Worm (Caenorhabditis elegans) whole organism, L4 larva: ENCODE measurements around the gene Y56A3A.41.

ENCODE experiments used
- F37D6.2 ChIP-seq: sonication (generic microtip); optimal IDR thresholded peaks from 2 replicates; lab custom pipeline; 2016; ENCODE audit warnings: mild to moderate bottlenecking, missing genetic modification characterization, missing compliant biosample characterization
- F44E2.7 ChIP-seq: fragments of 200-800 bp; sonication (Bioruptor generic); IDR thresholded peaks from 2 replicates; pipeline ENCODE4 v2.1.2; 2022; ENCODE audit warnings: missing genetic modification characterization, missing compliant biosample characterization
- T26A8.4 ChIP-seq: fragments of 200-800 bp; sonication (Bioruptor generic); IDR thresholded peaks from 2 replicates; pipeline ENCODE4 v1.3.6; 2022; ENCODE audit warnings: missing genetic modification characterization, missing compliant biosample characterization
- Y105C5A.15 ChIP-seq: fragments of 200-800 bp; sonication (Bioruptor generic); IDR thresholded peaks from 2 replicates; pipeline ENCODE4 v1.3.6; 2022; ENCODE audit warnings: missing genetic modification characterization, missing compliant biosample characterization
- ama-1 ChIP-seq: fragments of 150-350 bp; optimal IDR thresholded peaks from 2 replicates; lab custom pipeline; 2014; ENCODE audit warnings: inconsistent platforms, mixed read lengths
- arid-1 ChIP-seq: fragments of 200-800 bp; sonication (Bioruptor generic); conservative IDR thresholded peaks from 2 replicates; pipeline ENCODE4 v1.3.6; 2022; ENCODE audit warnings: missing genetic modification reagents, missing genetic modification characterization, missing compliant biosample characterization
- ceh-32 ChIP-seq: sonication (generic microtip); optimal IDR thresholded peaks from 2 replicates; lab custom pipeline; 2016; ENCODE audit warnings: mild to moderate bottlenecking, missing genetic modification characterization, missing compliant biosample characterization; ENCODE audit not compliant: poor library complexity
- ceh-44 ChIP-seq: fragments of 200-800 bp; sonication (Bioruptor generic); IDR thresholded peaks from 2 replicates; pipeline ENCODE4 v1.3.6; 2022; ENCODE audit warnings: missing genetic modification reagents, missing genetic modification characterization, missing compliant biosample characterization
- daf-16 ChIP-seq, 3 experiments: sonication (generic microtip); optimal IDR thresholded peaks; 2 replicates each; lab custom pipeline; 2016 to 2017; ENCODE audit warnings: missing genetic modification characterization in 3 of 3, missing genetic modification reagents in 3 of 3, mild to moderate bottlenecking in 2 of 3, missing compliant biosample characterization in 2 of 3, missing biosample characterization in 1 of 3, moderate library complexity in 1 of 3
- daf-8 ChIP-seq: fragments of 200-800 bp; sonication (Bioruptor generic); IDR thresholded peaks from 2 replicates; pipeline ENCODE4 v1.3.6; 2022; ENCODE audit warnings: missing genetic modification characterization, missing compliant biosample characterization
- dmd-6 ChIP-seq: fragments of 200-800 bp; sonication (Bioruptor generic); IDR thresholded peaks from 2 replicates; pipeline ENCODE4 v1.3.6; 2022; ENCODE audit warnings: missing genetic modification reagents, missing genetic modification characterization, missing compliant biosample characterization
- dmd-8 ChIP-seq: fragments of 200-800 bp; sonication (Bioruptor generic); IDR thresholded peaks from 2 replicates; pipeline ENCODE4 v1.3.6; 2022; ENCODE audit warnings: missing genetic modification characterization, missing compliant biosample characterization
- dmd-9 ChIP-seq: fragments of 200-800 bp; sonication (Bioruptor generic); IDR thresholded peaks from 2 replicates; pipeline ENCODE4 v1.3.6; 2022; ENCODE audit warnings: missing genetic modification reagents, missing genetic modification characterization, missing compliant biosample characterization
- egl-43 ChIP-seq: fragments of 200-800 bp; sonication (Bioruptor generic); IDR thresholded peaks from 2 replicates; pipeline ENCODE4 v1.3.6; 2022; ENCODE audit warnings: missing genetic modification reagents, missing genetic modification characterization, missing compliant biosample characterization
- gei-8 ChIP-seq: fragments of 200-800 bp; sonication (Bioruptor generic); optimal IDR thresholded peaks from 2 replicates; lab custom pipeline; 2018; ENCODE audit warnings: mild to moderate bottlenecking, missing genetic modification characterization, missing compliant biosample characterization
- hlh-11 ChIP-seq: fragments of 200-800 bp; sonication (Bioruptor generic); optimal IDR thresholded peaks from 2 replicates; lab custom pipeline; 2018; ENCODE audit warnings: mild to moderate bottlenecking, missing genetic modification characterization, missing compliant biosample characterization
- hlh-30 ChIP-seq: sonication (generic microtip); optimal IDR thresholded peaks from 2 replicates; lab custom pipeline; 2017; ENCODE audit warnings: antibody characterized with exemption, mild to moderate bottlenecking, missing genetic modification characterization, missing compliant biosample characterization; ENCODE audit not compliant: insufficient read depth
- lin-13 ChIP-seq: fragments of 150-350 bp; optimal IDR thresholded peaks from 2 replicates; lab custom pipeline; 2014; ENCODE audit warnings: missing biosample characterization, missing genetic modification reagents, missing genetic modification characterization
- lin-15B ChIP-seq: fragments of 150-350 bp; sonication (generic microtip); optimal IDR thresholded peaks from 3 replicates; lab custom pipeline; 2014; ENCODE audit warnings: missing biosample characterization, missing genetic modification characterization
- lir-3 ChIP-seq: sonication (generic microtip); optimal IDR thresholded peaks from 2 replicates; lab custom pipeline; 2016; ENCODE audit warnings: mild to moderate bottlenecking, missing genetic modification characterization, missing compliant biosample characterization
- lsy-2 ChIP-seq, 2 experiments: fragments of 150-350 bp in 1 of 2; sonication (generic microtip) in 1 of 2; optimal IDR thresholded peaks; 2 replicates each; lab custom pipeline; 2014 to 2017; ENCODE audit warnings: missing biosample characterization in 2 of 2, missing genetic modification characterization in 2 of 2
- mdt-29 ChIP-seq: fragments of 200-800 bp; sonication (Bioruptor generic); IDR thresholded peaks from 2 replicates; pipeline ENCODE4 v1.3.6; 2022; ENCODE audit warnings: missing genetic modification reagents, missing genetic modification characterization, missing compliant biosample characterization
- mep-1 ChIP-seq: fragments of 150-350 bp; sonication (generic microtip); optimal IDR thresholded peaks from 3 replicates; lab custom pipeline; 2014; ENCODE audit warnings: missing biosample characterization, missing genetic modification characterization
- mes-2 ChIP-seq: sonication (generic microtip); optimal IDR thresholded peaks from 2 replicates; lab custom pipeline; 2016; ENCODE audit warnings: missing genotype, mild to moderate bottlenecking, missing genetic modification characterization, missing compliant biosample characterization; ENCODE audit not compliant: poor library complexity, severe bottlenecking
- mxl-3 ChIP-seq: fragments of 200-800 bp; sonication (Bioruptor generic); optimal IDR thresholded peaks from 2 replicates; lab custom pipeline; 2018; ENCODE audit warnings: mild to moderate bottlenecking, missing genetic modification characterization, missing compliant biosample characterization
- nhr-25 ChIP-seq: sonication (generic microtip); optimal IDR thresholded peaks from 2 replicates; lab custom pipeline; 2017; ENCODE audit warnings: missing genetic modification characterization, mild to moderate bottlenecking, missing compliant biosample characterization, antibody characterized with exemption, moderate library complexity, borderline replicate concordance; ENCODE audit not compliant: insufficient read depth
- nhr-41 ChIP-seq: fragments of 200-800 bp; sonication (Bioruptor generic); IDR thresholded peaks from 2 replicates; pipeline ENCODE4 v1.3.6; 2022; ENCODE audit warnings: missing genetic modification reagents, missing genetic modification characterization, missing compliant biosample characterization
- nhr-42 ChIP-seq: fragments of 200-800 bp; sonication (Bioruptor generic); IDR thresholded peaks from 2 replicates; pipeline ENCODE4 v1.3.6; 2022; ENCODE audit warnings: missing genetic modification characterization, missing compliant biosample characterization
- nhr-76 ChIP-seq: fragments of 150-350 bp; optimal IDR thresholded peaks from 2 replicates; lab custom pipeline; 2014; ENCODE audit warnings: missing biosample characterization, missing genetic modification characterization
- pqm-1 ChIP-seq: sonication (generic microtip); optimal IDR thresholded peaks from 2 replicates; lab custom pipeline; 2017; ENCODE audit warnings: missing biosample characterization, missing genetic modification characterization
- rbr-2 ChIP-seq: sonication (generic microtip); optimal IDR thresholded peaks from 2 replicates; lab custom pipeline; 2016; ENCODE audit warnings: missing genotype, missing genetic modification characterization, missing compliant biosample characterization
- set-16 ChIP-seq: fragments of 200-800 bp; sonication (Bioruptor generic); IDR thresholded peaks from 2 replicates; pipeline ENCODE4 v1.3.6; 2022; ENCODE audit warnings: missing genetic modification reagents, missing genetic modification characterization, missing compliant biosample characterization
- unc-62 ChIP-seq, 3 experiments: fragments of 150-350 bp in 1 of 3; sonication (generic microtip); optimal IDR thresholded peaks in 2 of 3; peaks in 1 of 3; 1 replicate in 1 of 3; 2 replicates in 2 of 3; lab custom pipeline; 2014 to 2017; ENCODE audit warnings: missing biosample characterization in 3 of 3, missing genetic modification characterization in 3 of 3, missing genetic modification reagents in 3 of 3, missing genotype in 1 of 3
- vab-7 ChIP-seq: fragments of 200-800 bp; sonication (Bioruptor generic); IDR thresholded peaks from 2 replicates; pipeline ENCODE4 v1.3.6; 2022; ENCODE audit warnings: missing genetic modification reagents, missing genetic modification characterization, missing compliant biosample characterization
- zag-1 ChIP-seq: fragments of 150-350 bp; optimal IDR thresholded peaks from 2 replicates; lab custom pipeline; 2014; ENCODE audit warnings: missing biosample characterization, missing genetic modification characterization
- zfp-3 ChIP-seq: fragments of 200-800 bp; sonication (Bioruptor generic); conservative IDR thresholded peaks from 2 replicates; pipeline ENCODE4 v1.3.6; 2022; ENCODE audit warnings: missing genetic modification reagents, missing genetic modification characterization, missing compliant biosample characterization

Y56A3A.41 gene

DNA sequence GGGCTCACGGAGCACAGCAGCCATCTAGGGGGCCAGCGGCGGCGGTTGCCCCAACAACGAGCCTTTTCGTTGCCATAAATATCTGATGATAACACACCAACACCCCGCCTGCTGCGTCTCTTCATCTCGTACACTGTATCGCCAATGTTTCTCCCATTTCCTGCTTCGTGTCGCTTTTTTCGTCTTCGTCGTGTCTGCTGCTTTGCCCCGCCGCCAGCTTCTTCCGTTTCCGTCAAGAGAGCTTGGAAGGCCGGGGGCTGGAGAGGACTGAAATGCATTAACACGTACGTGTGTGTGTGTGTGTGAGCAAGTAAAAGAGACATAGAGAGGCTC, 43.1 kb upstream of the Y56A3A.41 start (continued):
- no peak for TF ChIP-seq lir-3 (tag; lab: Kevin White, UChicago)
- no peak for TF ChIP-seq dmd-9 (GFP tag; lab: Robert Waterston, UW)
- no peak for TF ChIP-seq dmd-8 (GFP tag; lab: Robert Waterston, UW)
- 0 out of 2 replicates have a peak, but pooled peaks have one; percentile 33 for TF ChIP-seq vab-7 (GFP tag; lab: Robert Waterston, UW)
- peak; percentile 50 for TF ChIP-seq set-16 (GFP tag; lab: Robert Waterston, UW)
- no peak for TF ChIP-seq lin-15B (tag; lab: Kevin White, UChicago)
- no peak for TF ChIP-seq dmd-6 (GFP tag; lab: Robert Waterston, UW)
- no peak for TF ChIP-seq F44E2.7
- no peak for TF ChIP-seq nhr-42 (GFP tag; lab: Robert Waterston, UW)
- TF ChIP-seq rbr-2 (tag; lab: Kevin White, UChicago) = peak; percentile 47
- peak; percentile 6 for TF ChIP-seq F37D6.2 (tag; lab: Kevin White, UChicago)
- TF ChIP-seq mep-1 (tag; lab: Kevin White, UChicago) = no peak
- no peak for TF ChIP-seq daf-8 (GFP tag; lab: Robert Waterston, UW)
- TF ChIP-seq ceh-32 (tag; lab: Kevin White, UChicago) = no peak
- TF ChIP-seq ceh-44 (GFP tag; lab: Robert Waterston, UW) = no peak
- no peak for TF ChIP-seq gei-8
- no peak for TF ChIP-seq nhr-41 (GFP tag; lab: Robert Waterston, UW)
- peak in 1 of 2 experiments; percentile 42 for TF ChIP-seq lsy-2 (tag; optimal IDR thresholded peaks at IDR 0.05; lab: Kevin White, UChicago)
- no peak for TF ChIP-seq ama-1 (lab: Kevin White, UChicago)
- TF ChIP-seq zag-1 (tag; lab: Kevin White, UChicago) = no peak
- no peak for TF ChIP-seq arid-1 (GFP tag; lab: Robert Waterston, UW)
- TF ChIP-seq mdt-29 (GFP tag; lab: Robert Waterston, UW) = 0 out of 2 replicates have a peak, but pooled peaks have one; percentile 7
- TF ChIP-seq pqm-1 (tag; lab: Kevin White, UChicago) = no peak
- no peak for TF ChIP-seq mes-2
- no peak for TF ChIP-seq nhr-25

DNA sequence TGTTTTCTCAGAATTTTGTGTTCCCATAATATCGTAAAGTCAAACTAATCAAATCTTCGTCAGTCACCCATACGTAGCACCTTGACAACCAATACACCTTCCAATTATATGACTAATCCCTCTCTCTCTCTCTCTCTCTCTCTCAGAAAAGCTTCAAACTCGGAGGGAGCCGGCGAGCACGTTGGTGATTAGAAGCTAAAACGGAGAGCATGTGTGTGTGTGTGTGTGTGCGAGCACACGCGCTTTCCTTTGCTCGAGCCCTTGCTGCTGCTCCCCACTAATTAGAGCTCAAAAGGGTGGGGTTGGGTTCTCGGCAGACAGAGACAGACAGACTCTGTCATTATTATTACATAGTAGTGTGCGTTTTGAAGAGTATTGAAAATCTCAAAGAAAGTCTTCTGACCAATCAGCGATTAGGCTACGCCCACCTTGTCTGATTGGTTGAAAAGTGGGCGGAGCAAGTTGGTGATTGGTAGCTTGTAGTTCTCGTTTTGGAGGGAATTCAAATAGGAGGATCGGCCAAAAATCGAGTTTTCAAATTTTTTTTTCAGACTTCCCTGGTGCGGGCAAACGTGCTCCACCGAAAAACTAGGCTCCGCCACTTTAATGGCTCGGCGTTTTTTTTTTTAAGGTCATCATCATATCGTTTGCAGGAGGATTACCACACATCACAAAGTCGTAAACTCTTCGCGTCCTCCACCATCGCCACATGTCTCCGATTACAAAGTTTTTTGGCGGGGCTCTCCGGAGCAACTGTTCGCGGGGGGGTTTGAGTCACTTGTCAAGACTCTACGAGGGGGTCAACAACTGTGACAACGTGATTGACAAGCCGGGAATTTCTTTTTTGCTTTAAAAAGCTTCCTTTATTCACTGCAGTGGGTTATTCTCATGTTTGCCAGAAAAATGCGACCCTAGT, 42.5 kb upstream of the Y56A3A.41 start:
- peak; percentile 68 for TF ChIP-seq mxl-3
- no peak for TF ChIP-seq zfp-3 (GFP tag; lab: Robert Waterston, UW)
- peak in 1 of 2 experiments; percentile 96 for TF ChIP-seq unc-62 (GFP tag; optimal IDR thresholded peaks at IDR 0.05 in 1 of 2; lab: Kevin White, UChicago)
- no peak for TF ChIP-seq unc-62 (tag; optimal IDR thresholded peaks at IDR 0.05; lab: Kevin White, UChicago)
- no peak for TF ChIP-seq lin-13 (GFP tag; lab: Kevin White, UChicago)
- TF ChIP-seq hlh-30 (tag; lab: Kevin White, UChicago) = peak; percentile 29
- TF ChIP-seq nhr-42 (GFP tag; lab: Robert Waterston, UW) = no peak
- TF ChIP-seq lsy-2 (tag; optimal IDR thresholded peaks at IDR 0.05; lab: Kevin White, UChicago) = peak in 1 of 2 experiments; percentile 18
- TF ChIP-seq dmd-8 (GFP tag; lab: Robert Waterston, UW) = 0 out of 2 replicates have a peak, but pooled peaks have one; percentile 11
- no peak for TF ChIP-seq rbr-2 (tag; lab: Kevin White, UChicago)
- peak in 1 of 2 experiments; percentile 1 for TF ChIP-seq daf-16 (GFP tag; optimal IDR thresholded peaks at IDR 0.05; lab: Kevin White, UChicago)
- TF ChIP-seq daf-16 (tag; optimal IDR thresholded peaks at IDR 0.05; lab: Kevin White, UChicago) = no peak
- no peak for TF ChIP-seq nhr-76 (tag; lab: Kevin White, UChicago)
- peak; percentile 37 for TF ChIP-seq hlh-11 (tag; lab: Kevin White, UChicago)

DNA sequence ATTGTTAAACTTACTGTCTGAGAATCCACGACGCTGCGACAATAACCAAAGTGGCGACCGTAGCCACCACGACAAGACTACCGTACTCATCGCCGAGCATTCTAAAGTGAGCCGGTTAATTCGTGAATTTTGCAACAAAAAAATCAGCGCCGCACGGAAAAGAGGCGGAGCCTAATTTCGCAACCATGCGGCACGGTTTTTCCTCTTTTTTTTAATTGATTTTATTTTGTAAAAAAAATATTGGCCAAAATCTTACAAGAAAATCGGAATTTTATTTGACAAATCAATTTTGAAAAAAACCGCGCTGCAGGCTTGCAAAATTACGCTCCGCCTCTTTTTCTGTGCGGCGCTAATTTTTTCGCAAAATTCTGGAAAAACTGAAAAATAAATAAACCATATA, 40.7 kb upstream of the Y56A3A.41 start, which contains the start of gene dolk-1:
Gene dolk-1 (minus strand): TSS at position 101 of the 400 bp plus-strand sequence.
- TF ChIP-seq lsy-2 (tag; optimal IDR thresholded peaks at IDR 0.05; lab: Kevin White, UChicago) (no peak), Y105C5A.15 (GFP tag; lab: Robert Waterston, UW) (no peak), egl-43 (GFP tag; lab: Robert Waterston, UW) (no peak), dmd-8 (GFP tag; lab: Robert Waterston, UW) (no peak), ceh-44 (GFP tag; lab: Robert Waterston, UW) (no peak), T26A8.4 (GFP tag; lab: Robert Waterston, UW) (0 out of 2 replicates have a peak, but pooled peaks have one; percentile 12)
